Fruit fly (Drosophila melanogaster) whole organism: ENCODE results near the gene pigs.

Source experiments
- CG8478 ChIP-seq: fragments of >200 bp; optimal IDR thresholded peaks from 2 replicates; lab custom pipeline; 2018; ENCODE audit warnings: inconsistent platforms
- Dll ChIP-seq: fragments of >200 bp; optimal IDR thresholded peaks from 2 replicates; lab custom pipeline; 2017
- EcR ChIP-seq, 2 experiments: fragments of >200 bp; optimal IDR thresholded peaks; 2 replicates each; lab custom pipeline; 2017; ENCODE audit warnings: missing biosample characterization in 2 of 2, missing genetic modification characterization in 2 of 2, missing genetic modification reagents in 2 of 2
- pan ChIP-seq: fragments of >200 bp; optimal IDR thresholded peaks from 2 replicates; lab custom pipeline; 2017
- psq ChIP-seq: fragments of >200 bp; optimal IDR thresholded peaks from 2 replicates; lab custom pipeline; 2017
- usp ChIP-seq: fragments of >200 bp; optimal IDR thresholded peaks from 2 replicates; lab custom pipeline; 2017; ENCODE audit warnings: missing biosample characterization, missing genetic modification characterization, mixed read lengths

The pigs gene

dm6 chrX:6631885-6632284 is 32.0 kb downstream of the pigs start:
- no peak for TF ChIP-seq psq (lab: Kevin White, UChicago)
- TF ChIP-seq EcR (GFP tag; optimal IDR thresholded peaks at IDR 0.05; lab: Kevin White, UChicago), result no peak

- TF ChIP-seq Dll (lab: Kevin White, UChicago) (no peak), pan (lab: Kevin White, UChicago) (no peak), usp (GFP tag; lab: Kevin White, UChicago) (no peak), psq (lab: Kevin White, UChicago) (no peak), CG8478 (lab: Kevin White, UChicago) (no peak), EcR (GFP tag; optimal IDR thresholded peaks at IDR 0.05; lab: Kevin White, UChicago) (no peak)
These were observed 33.8 kb downstream of the pigs start, which contains the start of gene CG14443 for dm6 chrX:6633659-6634058. CG14443 (plus strand) TSS chrX:6633959.

dm6 chrX:6638123-6638522 is 38.3 kb downstream of the pigs start:
- TF ChIP-seq psq (lab: Kevin White, UChicago) (no peak), EcR (GFP tag; optimal IDR thresholded peaks at IDR 0.05; lab: Kevin White, UChicago) (no peak)

dm6 chrX:6641602-6642001 is 41.7 kb downstream of the pigs start:
- TF ChIP-seq EcR (GFP tag; optimal IDR thresholded peaks at IDR 0.05; lab: Kevin White, UChicago), result no peak
- TF ChIP-seq pan (lab: Kevin White, UChicago), result no peak
- no peak for TF ChIP-seq CG8478 (lab: Kevin White, UChicago)

- TF ChIP-seq Dll (lab: Kevin White, UChicago), result no peak
- TF ChIP-seq pan (lab: Kevin White, UChicago), result no peak
- no peak for TF ChIP-seq usp (GFP tag; lab: Kevin White, UChicago)
- TF ChIP-seq EcR (GFP tag; optimal IDR thresholded peaks at IDR 0.05; lab: Kevin White, UChicago), result no peak
- TF ChIP-seq CG8478 (lab: Kevin White, UChicago), result no peak
- TF ChIP-seq psq (lab: Kevin White, UChicago), result no peak
These were observed 42.9 kb downstream of the pigs start for dm6 chrX:6642593-6643257.

- TF ChIP-seq pan (lab: Kevin White, UChicago), result no peak
These were observed 47.0 kb downstream of the pigs start for dm6 chrX:6646846-6647245.

- TF ChIP-seq pan (lab: Kevin White, UChicago) (no peak), usp (GFP tag; lab: Kevin White, UChicago) (no peak), EcR (GFP tag; optimal IDR thresholded peaks at IDR 0.05; lab: Kevin White, UChicago) (no peak), Dll (lab: Kevin White, UChicago) (no peak), psq (lab: Kevin White, UChicago) (no peak), CG8478 (lab: Kevin White, UChicago) (no peak)
These were observed 54.5 kb downstream of the pigs start, which contains the start of the genes CG3226 and Cdc7 for dm6 chrX:6654198-6654831. CG3226 (minus strand) TSS chrX:6654248. Cdc7 (plus strand) TSS chrX:6654541.

dm6 chrX:6656023-6656594 is 56.2 kb downstream of the pigs start:
- TF ChIP-seq pan (lab: Kevin White, UChicago) (no peak), Dll (lab: Kevin White, UChicago) (no peak), usp (GFP tag; lab: Kevin White, UChicago) (no peak), CG8478 (lab: Kevin White, UChicago) (no peak), psq (lab: Kevin White, UChicago) (no peak), EcR (GFP tag; optimal IDR thresholded peaks at IDR 0.05; lab: Kevin White, UChicago) (no peak)

dm6 chrX:6656626-6657558 is 57.0 kb downstream of the pigs start:
- TF ChIP-seq Dll (lab: Kevin White, UChicago) (no peak), psq (lab: Kevin White, UChicago) (no peak), usp (GFP tag; lab: Kevin White, UChicago) (no peak), CG8478 (lab: Kevin White, UChicago) (no peak), pan (lab: Kevin White, UChicago) (no peak), EcR (GFP tag; optimal IDR thresholded peaks at IDR 0.05; lab: Kevin White, UChicago) (no peak)

dm6 chrX:6659919-6660318 is 60.1 kb downstream of the pigs start:
- TF ChIP-seq usp (GFP tag; lab: Kevin White, UChicago) (no peak), psq (lab: Kevin White, UChicago) (no peak), Dll (lab: Kevin White, UChicago) (no peak), pan (lab: Kevin White, UChicago) (no peak), CG8478 (lab: Kevin White, UChicago) (no peak), EcR (GFP tag; optimal IDR thresholded peaks at IDR 0.05; lab: Kevin White, UChicago) (no peak)

- TF ChIP-seq Dll (lab: Kevin White, UChicago) (no peak), pan (lab: Kevin White, UChicago) (no peak), psq (lab: Kevin White, UChicago) (no peak), usp (GFP tag; lab: Kevin White, UChicago) (no peak), EcR (GFP tag; optimal IDR thresholded peaks at IDR 0.05; lab: Kevin White, UChicago) (no peak), CG8478 (lab: Kevin White, UChicago) (no peak)
These were observed 61.6 kb downstream of the pigs start, which contains the start of the genes CG3224 and Ctr1A for dm6 chrX:6661392-6661837. CG3224 (minus strand) TSS chrX:6661462. Ctr1A (plus strand) TSS chrX:6661647.
